Worm (Caenorhabditis elegans): ENCODE data around the gene hlh-13.
A peak's percentile ranks its signal among the peaks of the same experiment; 100 is the strongest.

The hlh-13 gene

ce11 chrX:4268396-4268795 lies 19.3 kb downstream of the hlh-13 start:
- TF ChIP-seq egl-27 (tag; optimal IDR thresholded peaks at IDR 0.05) (no peak), lin-39 (tag; optimal IDR thresholded peaks at IDR 0.05) (no peak), elt-2 (tag; optimal IDR thresholded peaks at IDR 0.05) (peak; percentile 43), xbp-1 (tag; optimal IDR thresholded peaks at IDR 0.05) (no peak), unc-62 (GFP tag; optimal IDR thresholded peaks at IDR 0.05) (no peak), lin-35 (GFP tag; optimal IDR thresholded peaks at IDR 0.05) (no peak)

DNA sequence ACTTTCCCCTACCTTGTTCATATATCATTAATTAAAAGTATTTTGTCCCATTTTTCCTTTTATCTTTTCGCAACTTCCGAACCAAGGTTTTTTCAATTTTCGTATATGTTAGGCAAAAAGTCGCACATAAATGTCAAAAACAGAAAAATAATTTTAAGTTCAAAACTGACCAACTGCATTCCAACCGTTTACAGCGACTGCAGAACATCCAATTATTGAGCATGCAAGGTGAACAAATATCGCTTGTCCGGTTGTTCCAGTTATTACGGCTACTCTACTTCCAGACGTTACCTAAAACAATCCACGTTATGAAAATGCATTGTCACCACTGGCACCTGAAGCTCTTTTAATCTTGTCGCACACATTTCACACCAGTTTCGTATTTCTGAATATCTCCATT lies 24.6 kb downstream of the hlh-13 start, which contains the start of gene C52B9.10:
Gene C52B9.10 (plus strand): TSS at position 301 of the 400 bp plus-strand sequence.
- no peak for TF ChIP-seq efl-3 (GFP tag; optimal IDR thresholded peaks at IDR 0.05)
- no peak for TF ChIP-seq dsc-1 (tag; optimal IDR thresholded peaks at IDR 0.05)
- TF ChIP-seq tlp-1 (tag; optimal IDR thresholded peaks at IDR 0.05) = no peak
- no peak for TF ChIP-seq nhr-76 (tag; optimal IDR thresholded peaks at IDR 0.05)
- TF ChIP-seq nhr-85 (tag) = no peak

DNA sequence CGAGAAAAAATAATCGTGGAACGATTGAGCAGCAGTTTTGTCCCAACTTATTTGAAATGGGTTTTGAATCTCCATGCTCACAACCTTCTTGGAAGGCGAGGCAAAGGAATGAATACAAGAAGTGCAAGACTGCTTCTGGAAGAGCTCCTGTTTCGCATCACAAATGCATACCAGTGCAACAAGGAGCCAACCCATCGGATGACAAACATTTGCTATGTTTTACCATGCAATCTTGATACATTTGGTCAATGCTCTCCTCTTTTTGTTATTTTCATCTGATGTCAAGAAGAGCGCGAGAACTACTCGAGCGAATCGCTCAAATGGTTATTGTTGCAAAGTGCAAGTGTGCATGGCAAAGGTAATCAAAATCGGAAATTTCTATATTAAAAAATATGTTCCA lies 25.1 kb downstream of the hlh-13 start, which contains the start of gene mec-18:
Gene mec-18 (minus strand): TSS at position 101 of the 400 bp plus-strand sequence.
- TF ChIP-seq pqm-1 (tag; optimal IDR thresholded peaks at IDR 0.05) (no peak), xbp-1 (tag; optimal IDR thresholded peaks at IDR 0.05) (no peak), vab-15 (tag; optimal IDR thresholded peaks at IDR 0.05) (no peak), lin-39 (tag; optimal IDR thresholded peaks at IDR 0.05) (no peak), ceh-63 (GFP tag; optimal IDR thresholded peaks at IDR 0.05) (no peak), lin-13 (GFP tag; optimal IDR thresholded peaks at IDR 0.05) (no peak), ceh-8 (GFP tag; optimal IDR thresholded peaks at IDR 0.05) (no peak), unc-62 (GFP tag; optimal IDR thresholded peaks at IDR 0.05) (no peak)

ce11 chrX:4279294-4279782 lies 30.3 kb downstream of the hlh-13 start, which contains the start of the genes twk-28 and ets-9:
twk-28 (minus strand) TSS chrX:4279344.
ets-9 (plus strand) TSS chrX:4279703.
- TF ChIP-seq rnt-1 (tag; optimal IDR thresholded peaks at IDR 0.05) (peak; percentile 30), F16B12.6 (tag; optimal IDR thresholded peaks at IDR 0.05) (no peak), sox-4 (tag; optimal IDR thresholded peaks at IDR 0.05) (no peak)

- TF ChIP-seq pqm-1 (tag; optimal IDR thresholded peaks at IDR 0.05) (peak; percentile 45), lin-39 (tag; optimal IDR thresholded peaks at IDR 0.05) (no peak), jun-1 (tag; optimal IDR thresholded peaks at IDR 0.05) (peak; percentile 24), elt-2 (tag; optimal IDR thresholded peaks at IDR 0.05) (peak; percentile 71), nhr-19 (GFP tag; conservative IDR thresholded peaks at IDR 0.05) (no peak)
Observed at ce11 chrX:4282380-4282779, 33.3 kb downstream of the hlh-13 start, which contains the start of gene C52B9.19. C52B9.19 (plus strand) TSS chrX:4282555.

ce11 chrX:4283989-4284388 lies 34.9 kb downstream of the hlh-13 start, which contains the start of gene ets-10:
ets-10 (plus strand) TSS chrX:4284189.
- TF ChIP-seq ets-5 (GFP tag; IDR thresholded peaks at IDR 0.05) (no peak), tlp-1 (tag; optimal IDR thresholded peaks at IDR 0.05) (no peak), swsn-7 (tag; optimal IDR thresholded peaks at IDR 0.05) (no peak), isw-1 (GFP tag; IDR thresholded peaks at IDR 0.05) (no peak), efl-1 (optimal IDR thresholded peaks at IDR 0.05) (no peak), efl-1 (GFP tag; optimal IDR thresholded peaks at IDR 0.05 in 1 of 2) (peak in 1 of 2 experiments; percentile 65), lir-3 (tag; optimal IDR thresholded peaks at IDR 0.05; ENCODE audit: poor library complexity) (no peak), nhr-237 (tag; optimal IDR thresholded peaks at IDR 0.05) (no peak)

ce11 chrX:4284470-4284869 lies 35.4 kb downstream of the hlh-13 start:
- TF ChIP-seq egl-27 (tag; optimal IDR thresholded peaks at IDR 0.05) (no peak), fos-1 (tag; optimal IDR thresholded peaks at IDR 0.05) (no peak), ceh-63 (GFP tag; optimal IDR thresholded peaks at IDR 0.05) (no peak), sox-4 (tag; optimal IDR thresholded peaks at IDR 0.05) (no peak), pax-3 (tag; optimal IDR thresholded peaks at IDR 0.05) (no peak), efl-1 (optimal IDR thresholded peaks at IDR 0.05) (no peak), efl-1 (GFP tag; optimal IDR thresholded peaks at IDR 0.05 in 1 of 2) (peak in 1 of 2 experiments; percentile 38), skn-1 (tag; optimal IDR thresholded peaks at IDR 0.05) (no peak), ztf-4 (tag; optimal IDR thresholded peaks at IDR 0.05) (no peak), alr-1 (tag; optimal IDR thresholded peaks at IDR 0.05; ENCODE audit: borderline replicate concordance) (no peak), nhr-71 (tag; optimal IDR thresholded peaks at IDR 0.05) (peak; percentile 39), jun-1 (tag; optimal IDR thresholded peaks at IDR 0.05) (no peak), elt-2 (tag; optimal IDR thresholded peaks at IDR 0.05) (peak; percentile 19)

Data from whole organism, L1 larva.